Worm (Caenorhabditis elegans): Measurements from ENCODE around the gene T19D2.13.

DNA sequence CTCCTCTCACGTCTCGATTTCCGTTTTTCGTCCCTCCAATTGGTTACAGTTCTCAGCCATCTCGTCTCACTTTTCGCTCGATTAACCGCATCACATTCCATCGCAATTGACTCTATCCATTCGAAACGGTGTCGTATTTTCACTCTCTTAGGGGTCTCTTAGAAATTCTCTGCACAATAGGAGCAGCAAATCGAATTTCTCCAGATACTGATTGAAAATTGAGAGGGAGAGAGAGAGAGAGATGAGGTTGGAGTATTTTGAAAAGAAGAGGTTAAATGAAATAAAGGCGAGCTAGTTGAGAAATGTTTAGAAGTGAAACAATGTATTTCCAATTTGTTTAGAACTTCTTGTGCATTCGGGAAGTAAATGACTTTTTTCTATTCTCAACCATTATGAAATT, 40.8 kb downstream of the T19D2.13 start:
- TF ChIP-seq dao-5 (tag; optimal IDR thresholded peaks at IDR 0.05) = no peak
- no peak for TF ChIP-seq W03F9.2 (tag; optimal IDR thresholded peaks at IDR 0.05)
